Fruit fly (Drosophila melanogaster): Measurements from ENCODE around the gene Abl.

dm6 chr3L:16569456-16569855 is 78.2 kb downstream of the Abl start:
- TF ChIP-seq OdsH (GFP tag; optimal IDR thresholded peaks at IDR 0.05): no peak
- TF ChIP-seq pan (optimal IDR thresholded peaks at IDR 0.05): no peak
- TF ChIP-seq psq (GFP tag; optimal IDR thresholded peaks at IDR 0.05): no peak
- TF ChIP-seq dmrt93B (GFP tag; optimal IDR thresholded peaks at IDR 0.05): no peak
- no peak for TF ChIP-seq Hnf4 (GFP tag; optimal IDR thresholded peaks at IDR 0.05)
- TF ChIP-seq ey (GFP tag; optimal IDR thresholded peaks at IDR 0.05): no peak
- TF ChIP-seq N (GFP tag; optimal IDR thresholded peaks at IDR 0.05): no peak
- TF ChIP-seq Hr83 (GFP tag; optimal IDR thresholded peaks at IDR 0.05; ENCODE audit: poor library complexity, severe bottlenecking): no peak
- TF ChIP-seq Myc (optimal IDR thresholded peaks at IDR 0.05): no peak

Measured in whole organism, wandering third instar larva.